Worm (Caenorhabditis elegans) whole organism, L2 larva: Measurements from ENCODE around the gene str-143.

Source experiments
- C34F6.9 ChIP-seq: fragments of 150-350 bp; optimal IDR thresholded peaks from 2 replicates; lab custom pipeline; 2014; ENCODE audit warnings: missing biosample characterization, missing genetic modification characterization
- F13H6.1 ChIP-seq: sonication (generic microtip); optimal IDR thresholded peaks from 2 replicates; lab custom pipeline; 2016; ENCODE audit warnings: missing genetic modification characterization, missing compliant biosample characterization
- R02D3.7 ChIP-seq: fragments of 150-350 bp; optimal IDR thresholded peaks from 2 replicates; lab custom pipeline; 2014; ENCODE audit warnings: missing biosample characterization, missing genetic modification characterization
- Y55F3AM.14 ChIP-seq: fragments of 200-800 bp; sonication (Bioruptor generic); optimal IDR thresholded peaks from 2 replicates; lab custom pipeline; 2018; ENCODE audit warnings: mild to moderate bottlenecking, missing genetic modification characterization, missing compliant biosample characterization
- ZK546.5 ChIP-seq: sonication (generic microtip); optimal IDR thresholded peaks from 2 replicates; lab custom pipeline; 2017; ENCODE audit warnings: missing biosample characterization, missing genetic modification characterization
- aly-2 ChIP-seq: fragments of 150-350 bp; optimal IDR thresholded peaks from 2 replicates; lab custom pipeline; 2014; ENCODE audit warnings: missing biosample characterization, missing genetic modification characterization
- ama-1 ChIP-seq: fragments of 150-350 bp; optimal IDR thresholded peaks from 2 replicates; lab custom pipeline; 2018; ENCODE audit warnings: inconsistent platforms
- ceh-82 ChIP-seq: fragments of 150-350 bp; optimal IDR thresholded peaks from 2 replicates; lab custom pipeline; 2014; ENCODE audit warnings: missing biosample characterization, missing genetic modification characterization
- crh-2 ChIP-seq: sonication (generic microtip); optimal IDR thresholded peaks from 2 replicates; lab custom pipeline; 2017; ENCODE audit warnings: missing biosample characterization, missing genetic modification characterization
- elt-1 ChIP-seq: fragments of 150-350 bp; optimal IDR thresholded peaks from 2 replicates; lab custom pipeline; 2014; ENCODE audit warnings: missing biosample characterization, missing genetic modification characterization
- elt-3 ChIP-seq: sonication (generic microtip); optimal IDR thresholded peaks from 2 replicates; lab custom pipeline; 2017; ENCODE audit warnings: missing biosample characterization, missing genetic modification characterization
- fos-1 ChIP-seq: fragments of 150-350 bp; optimal IDR thresholded peaks from 2 replicates; lab custom pipeline; 2014; ENCODE audit warnings: missing biosample characterization, missing genetic modification characterization
- gmeb-1 ChIP-seq: fragments of 150-350 bp; optimal IDR thresholded peaks from 2 replicates; lab custom pipeline; 2014; ENCODE audit warnings: missing biosample characterization, missing genetic modification characterization
- lin-11 ChIP-seq: fragments of 150-350 bp; sonication (generic microtip); optimal IDR thresholded peaks from 2 replicates; lab custom pipeline; 2014; ENCODE audit warnings: missing biosample characterization, missing genetic modification characterization, inconsistent platforms, mixed read lengths
- lin-13 ChIP-seq: fragments of 150-350 bp; optimal IDR thresholded peaks from 2 replicates; lab custom pipeline; 2014; ENCODE audit warnings: missing biosample characterization, missing genetic modification reagents, missing genetic modification characterization
- lin-39 ChIP-seq: fragments of 150-350 bp; optimal IDR thresholded peaks from 2 replicates; lab custom pipeline; 2014; ENCODE audit warnings: missing biosample characterization, missing genetic modification reagents, missing genetic modification characterization
- mab-5 ChIP-seq: fragments of 150-350 bp; optimal IDR thresholded peaks from 2 replicates; lab custom pipeline; 2014; ENCODE audit warnings: missing biosample characterization, missing genetic modification characterization
- mdl-1 ChIP-seq, 2 experiments: fragments of 150-350 bp in 1 of 2; sonication (generic microtip) in 1 of 2; optimal IDR thresholded peaks; 2 replicates each; lab custom pipeline; 2017; ENCODE audit warnings: missing biosample characterization in 2 of 2, missing genetic modification characterization in 2 of 2
- nhr-10 ChIP-seq: sonication (generic microtip); optimal IDR thresholded peaks from 2 replicates; lab custom pipeline; 2017; ENCODE audit warnings: missing biosample characterization, missing genetic modification characterization
- nhr-11 ChIP-seq: fragments of 150-350 bp; optimal IDR thresholded peaks from 2 replicates; lab custom pipeline; 2014; ENCODE audit warnings: missing biosample characterization, missing genetic modification characterization
- nhr-12 ChIP-seq: fragments of 150-350 bp; optimal IDR thresholded peaks from 2 replicates; lab custom pipeline; 2014; ENCODE audit warnings: missing biosample characterization, missing genetic modification characterization
- nhr-21 ChIP-seq: fragments of 150-350 bp; optimal IDR thresholded peaks from 2 replicates; lab custom pipeline; 2014; ENCODE audit warnings: missing biosample characterization, missing genetic modification characterization
- nhr-23 ChIP-seq: fragments of 150-350 bp; optimal IDR thresholded peaks from 2 replicates; lab custom pipeline; 2014; ENCODE audit warnings: missing biosample characterization, missing genetic modification reagents, missing genetic modification characterization
- nhr-237 ChIP-seq: fragments of 150-350 bp; optimal IDR thresholded peaks from 2 replicates; lab custom pipeline; 2014; ENCODE audit warnings: missing biosample characterization, missing genetic modification characterization
- nhr-25 ChIP-seq: fragments of 150-350 bp; sonication (generic microtip); optimal IDR thresholded peaks from 3 replicates; lab custom pipeline; 2014; ENCODE audit warnings: missing biosample characterization, missing genetic modification characterization
- nhr-6 ChIP-seq: fragments of 150-350 bp; optimal IDR thresholded peaks from 2 replicates; lab custom pipeline; 2014; ENCODE audit warnings: missing biosample characterization, missing genetic modification characterization
- nhr-77 ChIP-seq: fragments of 150-350 bp; optimal IDR thresholded peaks from 2 replicates; lab custom pipeline; 2014; ENCODE audit warnings: missing biosample characterization, missing genetic modification characterization
- peb-1 ChIP-seq: fragments of 150-350 bp; optimal IDR thresholded peaks from 2 replicates; lab custom pipeline; 2014; ENCODE audit warnings: missing biosample characterization, missing genetic modification characterization
- skn-1 ChIP-seq: sonication (generic microtip); optimal IDR thresholded peaks from 2 replicates; lab custom pipeline; 2017; ENCODE audit warnings: missing biosample characterization, missing genetic modification characterization
- sma-3 ChIP-seq: sonication (generic microtip); optimal IDR thresholded peaks from 2 replicates; lab custom pipeline; 2016; ENCODE audit warnings: missing genetic modification reagents, missing genetic modification characterization, missing compliant biosample characterization
- sma-9 ChIP-seq, 2 experiments: fragments of 150-350 bp in 1 of 2; sonication (generic microtip) in 1 of 2; optimal IDR thresholded peaks; 2 replicates each; lab custom pipeline; 2014 to 2016; ENCODE audit warnings: missing genetic modification characterization in 2 of 2, mild to moderate bottlenecking in 1 of 2, missing biosample characterization in 1 of 2, missing compliant biosample characterization in 1 of 2, missing genetic modification reagents in 1 of 2, moderate library complexity in 1 of 2
- snpc-4 ChIP-seq: fragments of 150-350 bp; optimal IDR thresholded peaks from 2 replicates; lab custom pipeline; 2014; ENCODE audit warnings: missing biosample characterization, missing genetic modification characterization
- unc-39 ChIP-seq: fragments of 150-350 bp; optimal IDR thresholded peaks from 2 replicates; lab custom pipeline; 2014; ENCODE audit warnings: missing biosample characterization, missing genetic modification characterization
- unc-55 ChIP-seq: fragments of 150-350 bp; sonication (generic microtip); optimal IDR thresholded peaks from 3 replicates; lab custom pipeline; 2014; ENCODE audit warnings: missing biosample characterization, missing genetic modification reagents, missing genetic modification characterization
- unc-62 ChIP-seq: fragments of 150-350 bp; optimal IDR thresholded peaks from 2 replicates; lab custom pipeline; 2014; ENCODE audit warnings: missing biosample characterization, missing genetic modification reagents, missing genetic modification characterization
- zag-1 ChIP-seq: fragments of 150-350 bp; optimal IDR thresholded peaks from 2 replicates; lab custom pipeline; 2014; ENCODE audit warnings: missing biosample characterization, missing genetic modification characterization
- ztf-1 ChIP-seq: fragments of 200-800 bp; sonication (Bioruptor generic); conservative IDR thresholded peaks from 2 replicates; pipeline ENCODE4 v1.3.6; 2022; ENCODE audit warnings: missing genetic modification characterization, missing compliant biosample characterization
- ztf-11 ChIP-seq: sonication (generic microtip); optimal IDR thresholded peaks from 2 replicates; lab custom pipeline; 2017; ENCODE audit warnings: missing biosample characterization, missing genetic modification characterization
- ztf-4 ChIP-seq: fragments of 150-350 bp; optimal IDR thresholded peaks from 2 replicates; lab custom pipeline; 2014; ENCODE audit warnings: missing biosample characterization, missing genetic modification characterization

The str-143 gene

ce11 chrV:8092385-8092784 lies 22.8 kb upstream of the str-143 start, which contains the start of gene str-129:
str-129 (minus strand) TSS chrV:8092485.
- TF ChIP-seq sma-9 (GFP tag; optimal IDR thresholded peaks at IDR 0.05; lab: Kevin White, UChicago) (no peak), sma-9 (tag; optimal IDR thresholded peaks at IDR 0.05; lab: Kevin White, UChicago) (no peak), gmeb-1 (tag; lab: Kevin White, UChicago) (no peak), unc-62 (GFP tag; lab: Kevin White, UChicago) (no peak), nhr-21 (tag; lab: Kevin White, UChicago) (no peak), lin-11 (tag; lab: Kevin White, UChicago) (no peak), sma-3 (GFP tag; lab: Kevin White, UChicago) (no peak), ztf-4 (no peak), aly-2 (tag; lab: Kevin White, UChicago) (no peak), nhr-25 (no peak), nhr-11 (tag; lab: Kevin White, UChicago) (no peak), snpc-4 (no peak), F13H6.1 (no peak), lin-13 (GFP tag; lab: Kevin White, UChicago) (no peak), skn-1 (tag; lab: Kevin White, UChicago) (no peak), zag-1 (tag; lab: Kevin White, UChicago) (no peak), nhr-6 (tag; lab: Kevin White, UChicago) (no peak), ceh-82 (tag; lab: Kevin White, UChicago) (no peak), R02D3.7 (tag; lab: Kevin White, UChicago) (no peak), nhr-10 (tag; lab: Kevin White, UChicago) (no peak)

- TF ChIP-seq aly-2 (tag; lab: Kevin White, UChicago) = no peak
- TF ChIP-seq nhr-12 (tag; lab: Kevin White, UChicago) = no peak
- no peak for TF ChIP-seq unc-55 (GFP tag; lab: Kevin White, UChicago)
- no peak for TF ChIP-seq nhr-237 (tag; lab: Kevin White, UChicago)
- no peak for TF ChIP-seq unc-39 (tag; lab: Kevin White, UChicago)
- no peak for TF ChIP-seq ZK546.5 (tag; lab: Kevin White, UChicago)
- TF ChIP-seq peb-1 = no peak
- TF ChIP-seq C34F6.9 (tag; lab: Kevin White, UChicago) = no peak
- TF ChIP-seq mdl-1 (tag; optimal IDR thresholded peaks at IDR 0.05; lab: Kevin White, UChicago) = no peak
- no peak for TF ChIP-seq Y55F3AM.14 (GFP tag; lab: Kevin White, UChicago)
- no peak for TF ChIP-seq elt-1 (tag; lab: Kevin White, UChicago)
- no peak for TF ChIP-seq gmeb-1 (tag; lab: Kevin White, UChicago)
- TF ChIP-seq zag-1 (tag; lab: Kevin White, UChicago) = no peak
- TF ChIP-seq ama-1 = no peak
- TF ChIP-seq R02D3.7 (tag; lab: Kevin White, UChicago) = no peak
Observed at ce11 chrV:8090595-8090994, 21.1 kb upstream of the str-143 start, which contains the start of gene str-130. str-130 (minus strand) TSS chrV:8090695.

- TF ChIP-seq nhr-12 (tag; lab: Kevin White, UChicago) (no peak), lin-39 (tag; lab: Kevin White, UChicago) (no peak), nhr-77 (no peak), fos-1 (tag; lab: Kevin White, UChicago) (no peak), nhr-25 (no peak), nhr-10 (tag; lab: Kevin White, UChicago) (no peak), unc-55 (GFP tag; lab: Kevin White, UChicago) (no peak), ztf-1 (no peak), mdl-1 (tag; optimal IDR thresholded peaks at IDR 0.05; lab: Kevin White, UChicago) (no peak), sma-3 (GFP tag; lab: Kevin White, UChicago) (no peak), lin-13 (GFP tag; lab: Kevin White, UChicago) (no peak), nhr-23 (tag; lab: Kevin White, UChicago) (no peak), elt-1 (tag; lab: Kevin White, UChicago) (no peak), unc-39 (tag; lab: Kevin White, UChicago) (no peak), F13H6.1 (no peak), lin-11 (tag; lab: Kevin White, UChicago) (no peak), elt-3 (tag; lab: Kevin White, UChicago) (no peak), Y55F3AM.14 (GFP tag; lab: Kevin White, UChicago) (no peak), gmeb-1 (tag; lab: Kevin White, UChicago) (no peak)
- TF ChIP-seq, all 48 proteins: peak for 0
Observed at ce11 chrV:8085141-8085540, 15.6 kb upstream of the str-143 start, which contains the start of gene C09H5.7. C09H5.7 (minus strand) TSS chrV:8085241.

- no peak for TF ChIP-seq peb-1
- TF ChIP-seq nhr-6 (tag; lab: Kevin White, UChicago) = no peak
- no peak for TF ChIP-seq ztf-11 (tag; lab: Kevin White, UChicago)
- no peak for TF ChIP-seq nhr-21 (tag; lab: Kevin White, UChicago)
- no peak for TF ChIP-seq mab-5 (tag; lab: Kevin White, UChicago)
- no peak for TF ChIP-seq zag-1 (tag; lab: Kevin White, UChicago)
- no peak for TF ChIP-seq crh-2 (tag; lab: Kevin White, UChicago)
- no peak for TF ChIP-seq snpc-4
- TF ChIP-seq gmeb-1 (tag; lab: Kevin White, UChicago) = no peak
- TF ChIP-seq nhr-23 (tag; lab: Kevin White, UChicago) = no peak
- TF ChIP-seq sma-9 (GFP tag; optimal IDR thresholded peaks at IDR 0.05; lab: Kevin White, UChicago) = no peak
- TF ChIP-seq sma-9 (tag; optimal IDR thresholded peaks at IDR 0.05; lab: Kevin White, UChicago) = no peak
Observed at ce11 chrV:8081579-8081978, 12.0 kb upstream of the str-143 start, which contains the start of gene str-131. str-131 (minus strand) TSS chrV:8081679.
